Fruit fly (Drosophila melanogaster) whole organism, embryonic: Measurements from ENCODE around the gene dnc.

Source experiments
- Adf1 ChIP-seq: fragments of 200-800 bp; sonication (Bioruptor generic); IDR thresholded peaks from 2 replicates; pipeline ENCODE4 v1.3.6; 2022; ENCODE audit warnings: missing biosample characterization, missing genetic modification characterization
- Aef1 ChIP-seq: fragments of 200-800 bp; sonication (Bioruptor generic); IDR thresholded peaks from 3 replicates; pipeline ENCODE4 v1.3.6; 2022; ENCODE audit warnings: missing biosample characterization, missing genetic modification characterization
- Atf-2 ChIP-seq: fragments of 200-800 bp; sonication (Bioruptor generic); optimal IDR thresholded peaks from 2 replicates; lab custom pipeline; 2016; ENCODE audit warnings: missing biosample characterization, missing genetic modification characterization
- Blimp-1 ChIP-seq: fragments of 200-800 bp; sonication (Bioruptor generic); optimal IDR thresholded peaks from 3 replicates; lab custom pipeline; 2018; ENCODE audit warnings: missing biosample characterization, missing genetic modification characterization, mild to moderate bottlenecking, moderate library complexity, missing genetic modification reagents
- CG12104 ChIP-seq: fragments of 200-800 bp; sonication (Bioruptor generic); optimal IDR thresholded peaks from 3 replicates; lab custom pipeline; 2016; ENCODE audit warnings: missing biosample characterization, missing genetic modification characterization
- CG12155 ChIP-seq: fragments of 200-800 bp; sonication (Bioruptor generic); optimal IDR thresholded peaks from 3 replicates; lab custom pipeline; 2016; ENCODE audit warnings: missing biosample characterization, missing genetic modification characterization
- CG12219 ChIP-seq: fragments of 200-800 bp; sonication (Bioruptor generic); optimal IDR thresholded peaks from 3 replicates; lab custom pipeline; 2018; ENCODE audit warnings: missing biosample characterization, mild to moderate bottlenecking, missing genetic modification characterization
- CG12236 ChIP-seq: fragments of 200-800 bp; sonication (Bioruptor generic); optimal IDR thresholded peaks from 2 replicates; lab custom pipeline; 2016; ENCODE audit warnings: missing biosample characterization, missing genetic modification characterization
- CG12659 ChIP-seq: fragments of 200-800 bp; sonication (Bioruptor generic); optimal IDR thresholded peaks from 3 replicates; lab custom pipeline; 2017; ENCODE audit warnings: mild to moderate bottlenecking, missing biosample characterization, missing genetic modification reagents, missing genetic modification characterization
- CG14441 ChIP-seq: fragments of 200-800 bp; sonication (Bioruptor generic); IDR thresholded peaks from 2 replicates; pipeline ENCODE4 v1.3.6; 2022; ENCODE audit warnings: missing biosample characterization, missing genetic modification characterization
- CG1529 ChIP-seq: fragments of 200-800 bp; sonication (Bioruptor generic); optimal IDR thresholded peaks from 3 replicates; lab custom pipeline; 2018; ENCODE audit warnings: missing biosample characterization, missing genetic modification characterization
- CG1603 ChIP-seq: fragments of 200-800 bp; sonication (Bioruptor generic); optimal IDR thresholded peaks from 2 replicates; lab custom pipeline; 2019; ENCODE audit warnings: missing biosample characterization, mild to moderate bottlenecking, missing genetic modification characterization, moderate library complexity
- CG17328 ChIP-seq: fragments of 200-800 bp; sonication (Bioruptor generic); IDR thresholded peaks from 2 replicates; pipeline ENCODE4 v1.3.6; 2022; ENCODE audit warnings: missing biosample characterization, missing genetic modification characterization
- CG17912 ChIP-seq: fragments of 200-800 bp; sonication (Bioruptor generic); optimal IDR thresholded peaks from 2 replicates; lab custom pipeline; 2018; ENCODE audit warnings: missing biosample characterization, mild to moderate bottlenecking, missing genetic modification characterization
- CG18476 ChIP-seq: fragments of 200-800 bp; sonication (Bioruptor generic); optimal IDR thresholded peaks from 2 replicates; lab custom pipeline; 2016; ENCODE audit warnings: missing biosample characterization, mild to moderate bottlenecking, missing genetic modification characterization
- CG2875 ChIP-seq: fragments of 200-800 bp; sonication (Bioruptor generic); optimal IDR thresholded peaks from 2 replicates; lab custom pipeline; 2017; ENCODE audit warnings: missing biosample characterization, mild to moderate bottlenecking, missing genetic modification characterization, missing genetic modification reagents
- CG6254 ChIP-seq: fragments of 200-800 bp; sonication (Bioruptor generic); optimal IDR thresholded peaks from 3 replicates; lab custom pipeline; 2017; ENCODE audit warnings: mild to moderate bottlenecking, missing biosample characterization, missing genetic modification reagents, missing genetic modification characterization
- CG6791 ChIP-seq: fragments of 200-800 bp; sonication (Bioruptor generic); IDR thresholded peaks from 3 replicates; pipeline ENCODE4 v1.3.6; 2022; ENCODE audit warnings: missing biosample characterization, missing genetic modification characterization; ENCODE audit not compliant: partially characterized antibody
- CG8281 ChIP-seq: fragments of 200-800 bp; sonication (Bioruptor generic); optimal IDR thresholded peaks from 2 replicates; lab custom pipeline; 2018; ENCODE audit warnings: missing biosample characterization, mild to moderate bottlenecking, missing genetic modification characterization, moderate library complexity
- Deaf1 ChIP-seq: fragments of 200-800 bp; optimal IDR thresholded peaks from 3 replicates; lab custom pipeline; 2019; ENCODE audit warnings: missing biosample characterization, mild to moderate bottlenecking, missing genetic modification characterization, moderate library complexity
- Drgx ChIP-seq: fragments of 200-800 bp; sonication (Bioruptor generic); IDR thresholded peaks from 2 replicates; pipeline ENCODE4 v1.3.6; 2022; ENCODE audit warnings: missing biosample characterization, missing genetic modification characterization
- Med ChIP-seq: fragments of 200-800 bp; sonication (Bioruptor generic); peaks from one replicate; lab custom pipeline; 2016; ENCODE audit warnings: missing biosample characterization, missing genetic modification characterization, mild to moderate bottlenecking, inconsistent platforms, moderate library complexity
- Meics ChIP-seq: fragments of 200-800 bp; sonication (Bioruptor generic); optimal IDR thresholded peaks from 2 replicates; lab custom pipeline; 2017; ENCODE audit warnings: missing biosample characterization, mild to moderate bottlenecking, missing genetic modification characterization
- ac ChIP-seq: fragments of 200-800 bp; sonication (Bioruptor generic); optimal IDR thresholded peaks from 3 replicates; lab custom pipeline; 2017; ENCODE audit warnings: missing biosample characterization, mild to moderate bottlenecking, missing genetic modification characterization
- ara ChIP-seq: fragments of 200-800 bp; sonication (Bioruptor generic); IDR thresholded peaks from 2 replicates; pipeline ENCODE4 v1.3.6; 2022; ENCODE audit warnings: missing biosample characterization, missing genetic modification characterization
- cg ChIP-seq: fragments of 200-800 bp; sonication (Bioruptor generic); optimal IDR thresholded peaks from 3 replicates; lab custom pipeline; 2019; ENCODE audit warnings: missing biosample characterization, mild to moderate bottlenecking, missing genetic modification characterization, moderate library complexity
- chinmo ChIP-seq: fragments of 200-800 bp; sonication (Bioruptor generic); IDR thresholded peaks from 4 replicates; pipeline ENCODE4 v1.3.6; 2022; ENCODE audit warnings: missing biosample characterization, missing genetic modification characterization; ENCODE audit not compliant: partially characterized antibody
- dan ChIP-seq: fragments of 200-800 bp; sonication (Bioruptor generic); IDR thresholded peaks from 2 replicates; pipeline ENCODE4 v1.3.6; 2022; ENCODE audit warnings: missing biosample characterization, missing genetic modification characterization
- dati ChIP-seq: fragments of 200-800 bp; sonication (Bioruptor generic); IDR thresholded peaks from 2 replicates; pipeline ENCODE4 v1.3.6; 2022; ENCODE audit warnings: missing biosample characterization, missing genetic modification characterization
- dm ChIP-seq: fragments of 200-800 bp; sonication (Bioruptor generic); optimal IDR thresholded peaks from 3 replicates; lab custom pipeline; 2016; ENCODE audit warnings: missing biosample characterization, missing genetic modification characterization
- dysf ChIP-seq: fragments of 200-800 bp; sonication (Bioruptor generic); IDR thresholded peaks from 3 replicates; pipeline ENCODE4 v1.3.6; 2022; ENCODE audit warnings: missing biosample characterization, missing genetic modification characterization
- ewg ChIP-seq: fragments of 200-800 bp; sonication (Bioruptor generic); optimal IDR thresholded peaks from 3 replicates; lab custom pipeline; 2017; ENCODE audit warnings: mild to moderate bottlenecking, missing biosample characterization, missing genetic modification reagents, missing genetic modification characterization
- fd64A ChIP-seq: fragments of 200-800 bp; sonication (Bioruptor generic); optimal IDR thresholded peaks from 3 replicates; lab custom pipeline; 2018; ENCODE audit warnings: missing biosample characterization, mild to moderate bottlenecking, missing genetic modification characterization
- fd96Cb ChIP-seq: fragments of 200-800 bp; sonication (Bioruptor generic); optimal IDR thresholded peaks from 2 replicates; lab custom pipeline; 2018; ENCODE audit warnings: missing biosample characterization, mild to moderate bottlenecking, missing genetic modification characterization, moderate library complexity
- fu2 ChIP-seq: fragments of 200-800 bp; sonication (Bioruptor generic); optimal IDR thresholded peaks from 2 replicates; lab custom pipeline; 2016; ENCODE audit warnings: missing biosample characterization, missing genetic modification characterization
- gcm2 ChIP-seq: fragments of 200-800 bp; sonication (Bioruptor generic); optimal IDR thresholded peaks from 2 replicates; lab custom pipeline; 2016; ENCODE audit warnings: missing biosample characterization, missing genetic modification characterization
- gem ChIP-seq: fragments of 200-800 bp; sonication (Bioruptor generic); optimal IDR thresholded peaks from 2 replicates; lab custom pipeline; 2019; ENCODE audit warnings: missing biosample characterization, mild to moderate bottlenecking, missing genetic modification characterization, moderate library complexity
- lab ChIP-seq: fragments of 200-800 bp; sonication (Bioruptor generic); optimal IDR thresholded peaks from 3 replicates; lab custom pipeline; 2017; ENCODE audit warnings: missing biosample characterization, missing genetic modification characterization, mild to moderate bottlenecking, moderate library complexity, missing genetic modification reagents
- prd ChIP-seq, 3 experiments: fragments of >200 bp in 2 of 3; fragments of 200-800 bp in 1 of 3; sonication (Bioruptor generic) in 1 of 3; optimal IDR thresholded peaks in 2 of 3; IDR thresholded peaks in 1 of 3; 2 replicates in 2 of 3; 3 replicates in 1 of 3; pipeline versions ENCODE4 v1.3.6 to Lab custom; 2017 to 2022; ENCODE audit warnings: missing biosample characterization in 1 of 3, missing genetic modification characterization in 1 of 3
- rib ChIP-seq: fragments of 200-800 bp; sonication (Bioruptor generic); IDR thresholded peaks from 2 replicates; pipeline ENCODE4 v1.3.6; 2022; ENCODE audit warnings: missing biosample characterization, missing genetic modification characterization
- row ChIP-seq: fragments of 200-800 bp; sonication (Bioruptor generic); IDR thresholded peaks from 3 replicates; pipeline ENCODE4 v1.3.6; 2022; ENCODE audit warnings: missing biosample characterization, missing genetic modification characterization
- sd ChIP-seq: fragments of 200-800 bp; sonication (Bioruptor generic); optimal IDR thresholded peaks from 3 replicates; lab custom pipeline; 2018; ENCODE audit warnings: missing biosample characterization, mild to moderate bottlenecking, missing genetic modification characterization, moderate library complexity
- slou ChIP-seq: fragments of 200-800 bp; sonication (Bioruptor generic); optimal IDR thresholded peaks from 3 replicates; lab custom pipeline; 2016; ENCODE audit warnings: missing biosample characterization, missing genetic modification characterization
- sr ChIP-seq: fragments of 200-800 bp; sonication (Bioruptor generic); IDR thresholded peaks from 3 replicates; pipeline ENCODE4 v1.3.6; 2022; ENCODE audit warnings: missing biosample characterization, missing genetic modification characterization
- ssp ChIP-seq: fragments of 200-800 bp; sonication (Bioruptor generic); IDR thresholded peaks from 2 replicates; pipeline ENCODE4 v1.3.6; 2022; ENCODE audit warnings: missing biosample characterization, missing genetic modification characterization
- sug ChIP-seq: fragments of 200-800 bp; optimal IDR thresholded peaks from 2 replicates; lab custom pipeline; 2019; ENCODE audit warnings: missing biosample characterization, mild to moderate bottlenecking, missing genetic modification characterization, moderate library complexity
- vnd ChIP-seq: fragments of 200-800 bp; sonication (Bioruptor generic); IDR thresholded peaks from 3 replicates; pipeline ENCODE4 v1.3.6; 2022; ENCODE audit warnings: missing biosample characterization, missing genetic modification characterization; ENCODE audit not compliant: partially characterized antibody

dnc gene

dm6 chrX:3356937-3357552 lies 180.8 kb downstream of the dnc start (continued):
- TF ChIP-seq row (GFP tag; lab: Robert Waterston, UW): peak; percentile 61
- TF ChIP-seq gem (tag; lab: Kevin White, UChicago): peak; percentile 27
- TF ChIP-seq ssp (GFP tag; lab: Robert Waterston, UW): 0 out of 2 replicates have a peak, but pooled peaks have one; percentile 11
- TF ChIP-seq cg (GFP tag; lab: Kevin White, UChicago): peak; percentile 65
- peak; percentile 72; the same call in 1 of the 4 replicates for TF ChIP-seq chinmo (GFP tag; lab: Robert Waterston, UW)
- TF ChIP-seq dysf: peak; percentile 49; the same call in 2 of the 3 replicates
- TF ChIP-seq sd (tag; lab: Kevin White, UChicago): peak; percentile 39
- TF ChIP-seq Meics (GFP tag; lab: Kevin White, UChicago): peak; percentile 13
- TF ChIP-seq Med (GFP tag; lab: Kevin White, UChicago): peak; percentile 70
- no peak for TF ChIP-seq CG1603
- TF ChIP-seq prd (optimal IDR thresholded peaks at IDR 0.05; lab: Kevin White, UChicago): no peak
- TF ChIP-seq prd (GFP tag; IDR thresholded peaks at IDR 0.05; lab: Robert Waterston, UW): 0 out of 3 replicates have a peak, but pooled peaks have one; percentile 27
- 0 out of 3 replicates have a peak, but pooled peaks have one; percentile 14 for TF ChIP-seq Aef1 (GFP tag; lab: Robert Waterston, UW)
- 0 out of 2 replicates have a peak, but pooled peaks have one; percentile 14 for TF ChIP-seq ara (GFP tag; lab: Robert Waterston, UW)
- peak; percentile 10 for TF ChIP-seq Deaf1 (tag; lab: Kevin White, UChicago)
- peak; percentile 57 for TF ChIP-seq sug
- TF ChIP-seq CG14441: 0 out of 2 replicates have a peak, but pooled peaks have one; percentile 7
- TF ChIP-seq Drgx (GFP tag; lab: Robert Waterston, UW): no peak

DNA sequence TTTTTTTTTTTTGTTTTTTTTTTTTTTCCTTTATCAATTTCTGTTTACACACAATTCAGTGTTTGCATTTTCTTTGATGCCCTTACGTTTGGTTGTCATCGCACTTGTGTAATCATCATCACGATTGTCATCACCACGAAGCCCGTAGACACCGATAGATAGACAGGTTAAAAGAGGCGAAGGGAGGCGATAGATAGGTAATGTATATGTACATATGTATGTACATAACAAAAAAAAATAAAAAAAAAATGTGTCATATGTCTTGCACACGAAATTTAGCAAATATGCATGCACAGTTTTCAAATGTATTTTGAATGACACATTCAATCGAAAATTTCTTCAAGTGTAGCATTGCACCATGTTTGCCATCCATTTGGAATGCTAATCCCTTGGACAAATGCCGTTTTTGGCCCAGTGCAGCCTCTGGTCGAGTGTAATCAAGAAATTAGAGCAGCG lies 181.5 kb downstream of the dnc start:
- TF ChIP-seq CG8281 (tag; lab: Kevin White, UChicago) (peak; percentile 10), ewg (peak; percentile 27), CG18476 (GFP tag; lab: Kevin White, UChicago) (no peak), dati (GFP tag; lab: Robert Waterston, UW) (no peak), CG1529 (peak; percentile 25), ac (GFP tag; lab: Kevin White, UChicago) (peak; percentile 17), fd64A (peak; percentile 2), slou (GFP tag; lab: Kevin White, UChicago) (no peak), CG12155 (GFP tag; lab: Kevin White, UChicago) (peak; percentile 6), dan (no peak), gem (tag; lab: Kevin White, UChicago) (peak; percentile 60), gcm2 (GFP tag; lab: Kevin White, UChicago) (no peak), Adf1 (GFP tag; lab: Robert Waterston, UW) (no peak), rib (GFP tag; lab: Robert Waterston, UW) (no peak), vnd (no peak), CG12219 (GFP tag; lab: Kevin White, UChicago) (no peak), fd96Cb (peak; percentile 33), Atf-2 (GFP tag; lab: Kevin White, UChicago) (no peak), CG17328 (GFP tag; lab: Robert Waterston, UW) (no peak), CG2875 (GFP tag; lab: Kevin White, UChicago) (peak; percentile 46), CG12659 (peak; percentile 46), Meics (GFP tag; lab: Kevin White, UChicago) (peak; percentile 5), dm (GFP tag; lab: Kevin White, UChicago) (peak; percentile 79), CG6254 (GFP tag; lab: Kevin White, UChicago) (peak; percentile 1), Aef1 (GFP tag; lab: Robert Waterston, UW) (no peak), sd (tag; lab: Kevin White, UChicago) (peak; percentile 15), sr (no peak), CG17912 (no peak), lab (peak; percentile 62), CG6791 (GFP tag; lab: Robert Waterston, UW) (no peak), CG12104 (GFP tag; lab: Kevin White, UChicago) (peak; percentile 42), CG12236 (GFP tag; lab: Kevin White, UChicago) (no peak), Blimp-1 (GFP tag; lab: Kevin White, UChicago) (peak; percentile 62), fu2 (no peak)
